Worm (Caenorhabditis elegans) whole organism, L1 larva: ENCODE results near the gene spc-2.

Experiments used
- dsc-1 ChIP-seq: sonication (generic microtip); optimal IDR thresholded peaks from 2 replicates; lab custom pipeline; 2016; ENCODE audit warnings: mild to moderate bottlenecking, missing genetic modification characterization, missing compliant biosample characterization
- egl-27 ChIP-seq, 2 experiments: fragments of 150-350 bp in 1 of 2; sonication (generic microtip); optimal IDR thresholded peaks; 3 replicates each; lab custom pipeline; 2017 to 2018; ENCODE audit warnings: missing biosample characterization in 2 of 2, missing genetic modification characterization in 2 of 2, missing genetic modification reagents in 2 of 2
- irx-1 ChIP-seq: sonication (generic microtip); optimal IDR thresholded peaks from 2 replicates; lab custom pipeline; 2016; ENCODE audit warnings: missing genetic modification characterization, missing compliant biosample characterization
- lin-15B ChIP-seq: fragments of 150-350 bp; sonication (generic microtip); optimal IDR thresholded peaks from 3 replicates; lab custom pipeline; 2014; ENCODE audit warnings: missing biosample characterization, missing genetic modification characterization
- lsy-2 ChIP-seq, 2 experiments: fragments of 150-350 bp; optimal IDR thresholded peaks; 2 replicates each; lab custom pipeline; 2014; ENCODE audit warnings: missing biosample characterization in 2 of 2, missing genetic modification characterization in 2 of 2
- nhr-237 ChIP-seq: fragments of 150-350 bp; optimal IDR thresholded peaks from 2 replicates; lab custom pipeline; 2014; ENCODE audit warnings: missing biosample characterization, missing genetic modification characterization
- nhr-77 ChIP-seq: fragments of 150-350 bp; optimal IDR thresholded peaks from 2 replicates; lab custom pipeline; 2014; ENCODE audit warnings: missing biosample characterization, missing genetic modification characterization
- nhr-90 ChIP-seq: sonication (generic microtip); optimal IDR thresholded peaks from 2 replicates; lab custom pipeline; 2016; ENCODE audit warnings: mild to moderate bottlenecking, missing genetic modification characterization, missing compliant biosample characterization; ENCODE audit not compliant: poor library complexity
- unc-62 ChIP-seq: fragments of 150-350 bp; optimal IDR thresholded peaks from 2 replicates; lab custom pipeline; 2014; ENCODE audit warnings: missing biosample characterization, missing genetic modification reagents, missing genetic modification characterization

- TF ChIP-seq nhr-90 (no peak), irx-1 (tag; lab: Kevin White, UChicago) (peak; percentile 3), lsy-2 (tag; optimal IDR thresholded peaks at IDR 0.05; lab: Kevin White, UChicago) (peak in 1 of 2 experiments; percentile 15), nhr-237 (no peak), nhr-77 (tag; lab: Kevin White, UChicago) (no peak), egl-27 (tag; optimal IDR thresholded peaks at IDR 0.05; lab: Kevin White, UChicago) (no peak), unc-62 (GFP tag; lab: Kevin White, UChicago) (no peak), dsc-1 (tag; lab: Kevin White, UChicago) (no peak), lin-15B (tag; lab: Kevin White, UChicago) (no peak)
These were observed 51.0 kb downstream of the spc-2 start, which contains the start of gene henn-1 for ce11 chrIII:8232634-8233033.
